Fruit fly (Drosophila melanogaster): ENCODE results near the gene CG34302.

Gene CG34302

dm6 chr3R:9777941-9778360, 45.7 kb downstream of the CG34302 start, which contains the start of gene RpS29 (continued):
- peak; percentile 76 for TF ChIP-seq Bteb2 (GFP tag; optimal IDR thresholded peaks at IDR 0.05)
- peak; percentile 77 for TF ChIP-seq Dek (tag; optimal IDR thresholded peaks at IDR 0.05)
- no peak for TF ChIP-seq TFAM (GFP tag; optimal IDR thresholded peaks at IDR 0.05)
- TF ChIP-seq PHDP (tag; optimal IDR thresholded peaks at IDR 0.05): peak; percentile 67
- TF ChIP-seq CG6765 (GFP tag; optimal IDR thresholded peaks at IDR 0.05): peak; percentile 83
- peak; percentile 51; the same call in 1 of the 2 replicates for TF ChIP-seq CG31441 (GFP tag; IDR thresholded peaks at IDR 0.05)
- TF ChIP-seq Meics (GFP tag; optimal IDR thresholded peaks at IDR 0.05): peak; percentile 87
- TF ChIP-seq CG33213 (GFP tag; optimal IDR thresholded peaks at IDR 0.05): peak; percentile 94
- TF ChIP-seq cwo (GFP tag; optimal IDR thresholded peaks at IDR 0.05): peak; percentile 48
- peak; percentile 74 for TF ChIP-seq H2.0 (GFP tag; IDR thresholded peaks at IDR 0.05)
- TF ChIP-seq CTCF (GFP tag; optimal IDR thresholded peaks at IDR 0.05): peak; percentile 46
- peak; percentile 47 for TF ChIP-seq CG30431 (GFP tag; optimal IDR thresholded peaks at IDR 0.05)
- TF ChIP-seq lov (optimal IDR thresholded peaks at IDR 0.05): no peak
- TF ChIP-seq lov (GFP tag; IDR thresholded peaks at IDR 0.05): peak; percentile 62; the same call in 1 of the 3 replicates
- peak; percentile 96 for TF ChIP-seq hbn (GFP tag; IDR thresholded peaks at IDR 0.05; ENCODE audit: partially characterized antibody)
- TF ChIP-seq Neu2 (GFP tag; optimal IDR thresholded peaks at IDR 0.05; ENCODE audit: borderline replicate concordance): peak; percentile 56
- TF ChIP-seq Nf-YB (GFP tag; optimal IDR thresholded peaks at IDR 0.05): peak; percentile 49
- TF ChIP-seq tx (GFP tag; optimal IDR thresholded peaks at IDR 0.05): peak; percentile 80
- TF ChIP-seq Optix (GFP tag; IDR thresholded peaks at IDR 0.05): peak; percentile 46; the same call in 1 of the 3 replicates
- peak; percentile 89 for TF ChIP-seq hb (GFP tag; IDR thresholded peaks at IDR 0.05; ENCODE audit: partially characterized antibody)
- peak; percentile 99 for TF ChIP-seq bigmax (GFP tag; optimal IDR thresholded peaks at IDR 0.05)
- peak; percentile 62 for TF ChIP-seq CG13424 (tag; optimal IDR thresholded peaks at IDR 0.05)
- TF ChIP-seq CG5245 (GFP tag; optimal IDR thresholded peaks at IDR 0.05): peak; percentile 66
- TF ChIP-seq CG33557 (GFP tag; optimal IDR thresholded peaks at IDR 0.05): peak; percentile 67
- TF ChIP-seq Jarid2 (GFP tag; optimal IDR thresholded peaks at IDR 0.05): peak; percentile 63
- peak; percentile 89 for TF ChIP-seq CG34422 (GFP tag; IDR thresholded peaks at IDR 0.05)
- no peak for TF ChIP-seq fru (optimal IDR thresholded peaks at IDR 0.05)
- no peak for TF ChIP-seq h (optimal IDR thresholded peaks at IDR 0.05)
- peak; percentile 68 for TF ChIP-seq Nf-YC (tag; optimal IDR thresholded peaks at IDR 0.05)
- TF ChIP-seq dpn (GFP tag; optimal IDR thresholded peaks at IDR 0.05): peak; percentile 86 to 90
- no peak for TF ChIP-seq CG4707 (GFP tag; optimal IDR thresholded peaks at IDR 0.05)
- peak; percentile 97 for TF ChIP-seq CG6791 (GFP tag; IDR thresholded peaks at IDR 0.05; ENCODE audit: partially characterized antibody)
- peak; percentile 54; the same call in 1 of the 2 replicates for TF ChIP-seq CG14667 (GFP tag; IDR thresholded peaks at IDR 0.05)
- peak; percentile 95 for TF ChIP-seq CG9932 (GFP tag; IDR thresholded peaks at IDR 0.05)
- TF ChIP-seq CG7372 (GFP tag; IDR thresholded peaks at IDR 0.05): peak; percentile 77
- TF ChIP-seq CG11085 (GFP tag; IDR thresholded peaks at IDR 0.05): peak; percentile 79
- TF ChIP-seq Bgb (GFP tag; IDR thresholded peaks at IDR 0.05; ENCODE audit: partially characterized antibody): peak; percentile 98
- TF ChIP-seq HmgD (GFP tag; optimal IDR thresholded peaks at IDR 0.05): peak; percentile 92
- TF ChIP-seq br (optimal IDR thresholded peaks at IDR 0.05): no peak
- TF ChIP-seq CG30020 (tag; optimal IDR thresholded peaks at IDR 0.05): peak; percentile 44
- TF ChIP-seq fd102C (GFP tag; optimal IDR thresholded peaks at IDR 0.05): no peak
- peak; percentile 56 for TF ChIP-seq CG12219 (GFP tag; optimal IDR thresholded peaks at IDR 0.05)
- peak; percentile 87 for TF ChIP-seq zfh2 (GFP tag; optimal IDR thresholded peaks at IDR 0.05)
- TF ChIP-seq CG9876 (GFP tag; optimal IDR thresholded peaks at IDR 0.05): peak; percentile 91
- peak; percentile 65; the same call in 2 of the 3 replicates for TF ChIP-seq ase (GFP tag; IDR thresholded peaks at IDR 0.05)
- TF ChIP-seq Ets97D (GFP tag; optimal IDR thresholded peaks at IDR 0.05): peak; percentile 98
- no peak for TF ChIP-seq nau (GFP tag; optimal IDR thresholded peaks at IDR 0.05)
- peak; percentile 52 for TF ChIP-seq CG8388 (GFP tag; optimal IDR thresholded peaks at IDR 0.05)
- TF ChIP-seq CG11093 (GFP tag; IDR thresholded peaks at IDR 0.05): no peak
- peak; percentile 36 for TF ChIP-seq CG10979 (tag; optimal IDR thresholded peaks at IDR 0.05)
- peak; percentile 86 for TF ChIP-seq tna (GFP tag; IDR thresholded peaks at IDR 0.05; ENCODE audit: partially characterized antibody)
- TF ChIP-seq pb (GFP tag; optimal IDR thresholded peaks at IDR 0.05): peak; percentile 78

Data from whole organism, embryonic.